Worm (Caenorhabditis elegans) whole organism, dauer: ENCODE measurements around the gene srx-102.

Experiments
- unc-62 ChIP-seq: sonication (generic microtip); optimal IDR thresholded peaks from 2 replicates; lab custom pipeline; 2017; ENCODE audit warnings: missing biosample characterization, missing genetic modification reagents, missing genetic modification characterization

srx-102 gene

ce11 chrII:3694664-3695063 is at the start of gene srx-102:
Gene srx-102 (minus strand): TSS chrII:3694764.
- no peak for TF ChIP-seq unc-62

ce11 chrII:3743684-3744200 is 49.2 kb upstream of the srx-102 start, which contains the start of gene nta-1:
Gene nta-1 (minus strand): TSS chrII:3743814.
- TF ChIP-seq unc-62: no peak

- TF ChIP-seq unc-62: no peak
Observed at ce11 chrII:3741584-3741983, 47.0 kb upstream of the srx-102 start, which contains the start of gene F12E12.1. Gene F12E12.1 (plus strand): TSS chrII:3741884.

- no peak for TF ChIP-seq unc-62
Observed at ce11 chrII:3739647-3740046, 45.1 kb upstream of the srx-102 start, which contains the start of gene F12E12.2. Gene F12E12.2 (plus strand): TSS chrII:3739947.

- TF ChIP-seq unc-62: no peak
Observed at ce11 chrII:3736893-3737375, 42.4 kb upstream of the srx-102 start, which contains the start of gene F12E12.6. Gene F12E12.6 (minus strand): TSS chrII:3736943.

- no peak for TF ChIP-seq unc-62
Observed at ce11 chrII:3731723-3732122, 37.2 kb upstream of the srx-102 start, which contains the start of the genes sdz-12 and bath-31. Gene sdz-12 (minus strand): TSS chrII:3731823. Gene bath-31 (plus strand): TSS chrII:3731973.

ce11 chrII:3727996-3728395 is 33.4 kb upstream of the srx-102 start, which contains the start of gene C46E10.8:
Gene C46E10.8 (minus strand): TSS chrII:3728096.
- TF ChIP-seq unc-62: no peak

ce11 chrII:3724175-3724715 is 29.7 kb upstream of the srx-102 start, which contains the start of gene C46E10.1:
Gene C46E10.1 (plus strand): TSS chrII:3724225.
- TF ChIP-seq unc-62: no peak

- TF ChIP-seq unc-62: no peak
Observed at ce11 chrII:3721016-3721415, 26.5 kb upstream of the srx-102 start, which contains the start of gene C46E10.3. Gene C46E10.3 (plus strand): TSS chrII:3721316.

ce11 chrII:3716961-3717360 is 22.4 kb upstream of the srx-102 start, which contains the start of gene fbxc-52:
Gene fbxc-52 (plus strand): TSS chrII:3717261.
- TF ChIP-seq unc-62: no peak

ce11 chrII:3716455-3716854 is 21.9 kb upstream of the srx-102 start, which contains the start of gene srh-99:
Gene srh-99 (minus strand): TSS chrII:3716555.
- no peak for TF ChIP-seq unc-62

- no peak for TF ChIP-seq unc-62
Observed at ce11 chrII:3714595-3714994, 20.0 kb upstream of the srx-102 start, which contains the start of gene srh-100. Gene srh-100 (minus strand): TSS chrII:3714695.

- TF ChIP-seq unc-62: no peak
Observed at ce11 chrII:3711047-3711446, 16.5 kb upstream of the srx-102 start, which contains the start of gene fbxc-53. Gene fbxc-53 (plus strand): TSS chrII:3711291.

ce11 chrII:3709255-3709654 is 14.7 kb upstream of the srx-102 start, which contains the start of gene srx-110:
Gene srx-110 (plus strand): TSS chrII:3709555.
- no peak for TF ChIP-seq unc-62

ce11 chrII:3705320-3705719 is 10.8 kb upstream of the srx-102 start, which contains the start of gene srx-108:
Gene srx-108 (plus strand): TSS chrII:3705620.
- no peak for TF ChIP-seq unc-62

ce11 chrII:3701305-3701704 is 6.7 kb upstream of the srx-102 start, which contains the start of gene srx-105:
Gene srx-105 (minus strand): TSS chrII:3701405.
- no peak for TF ChIP-seq unc-62

ce11 chrII:3699591-3699990 is 5.0 kb upstream of the srx-102 start, which contains the start of gene srx-104:
Gene srx-104 (minus strand): TSS chrII:3699691.
- TF ChIP-seq unc-62: no peak
